Fruit fly (Drosophila melanogaster) whole organism, embryonic: Measurements from ENCODE around the gene wwk.
A peak's percentile ranks its signal among the peaks of the same experiment; 100 is the strongest.

Experiments
- Abd-B ChIP-seq: fragments of 200-800 bp; sonication (Bioruptor generic); optimal IDR thresholded peaks from 2 replicates; lab custom pipeline; 2018; ENCODE audit warnings: missing biosample characterization, mild to moderate bottlenecking, missing genetic modification characterization, moderate library complexity
- Ada2b ChIP-seq: fragments of 200-800 bp; sonication (Bioruptor generic); IDR thresholded peaks from 2 replicates; pipeline ENCODE4 v1.3.6; 2022; ENCODE audit warnings: missing biosample characterization, missing genetic modification characterization
- Adf1 ChIP-seq: fragments of 200-800 bp; sonication (Bioruptor generic); IDR thresholded peaks from 2 replicates; pipeline ENCODE4 v1.3.6; 2022; ENCODE audit warnings: missing biosample characterization, missing genetic modification characterization
- Blimp-1 ChIP-seq: fragments of 200-800 bp; sonication (Bioruptor generic); optimal IDR thresholded peaks from 3 replicates; lab custom pipeline; 2018; ENCODE audit warnings: missing biosample characterization, missing genetic modification characterization, mild to moderate bottlenecking, moderate library complexity, missing genetic modification reagents
- Bteb2 ChIP-seq: fragments of 200-800 bp; sonication (Bioruptor generic); optimal IDR thresholded peaks from 2 replicates; lab custom pipeline; 2016; ENCODE audit warnings: missing biosample characterization, missing genetic modification characterization
- CG10267 ChIP-seq: fragments of 200-800 bp; sonication (Bioruptor generic); optimal IDR thresholded peaks from 2 replicates; lab custom pipeline; 2018; ENCODE audit warnings: missing biosample characterization, mild to moderate bottlenecking, missing genetic modification characterization, moderate library complexity
- CG10274 ChIP-seq: fragments of 200-800 bp; sonication (Bioruptor generic); optimal IDR thresholded peaks from 3 replicates; lab custom pipeline; 2017; ENCODE audit warnings: missing biosample characterization, mild to moderate bottlenecking, missing genetic modification characterization
- CG10321 ChIP-seq: fragments of 200-800 bp; sonication (Bioruptor generic); IDR thresholded peaks from 2 replicates; pipeline ENCODE4 v1.3.6; 2022; ENCODE audit warnings: missing biosample characterization, missing genetic modification characterization
- CG10366 ChIP-seq: fragments of 200-800 bp; sonication (Bioruptor generic); IDR thresholded peaks from 2 replicates; pipeline ENCODE4 v1.3.6; 2022; ENCODE audit warnings: missing biosample characterization, missing genetic modification characterization
- CG10654 ChIP-seq: fragments of 200-800 bp; sonication (Bioruptor generic); optimal IDR thresholded peaks from 2 replicates; lab custom pipeline; 2016; ENCODE audit warnings: missing biosample characterization, missing genetic modification characterization
- CG10959 ChIP-seq: fragments of 200-800 bp; sonication (Bioruptor generic); IDR thresholded peaks from 2 replicates; pipeline ENCODE4 v1.3.6; 2022; ENCODE audit warnings: missing biosample characterization, missing genetic modification characterization
- CG11560 ChIP-seq: fragments of 200-800 bp; sonication (Bioruptor generic); IDR thresholded peaks from 3 replicates; pipeline ENCODE4 v1.3.6; 2022; ENCODE audit warnings: missing biosample characterization, missing genetic modification characterization
- CG13296 ChIP-seq: fragments of 200-800 bp; sonication (Bioruptor generic); optimal IDR thresholded peaks from 3 replicates; lab custom pipeline; 2018; ENCODE audit warnings: missing biosample characterization, mild to moderate bottlenecking, missing genetic modification characterization
- CG15601 ChIP-seq: fragments of 200-800 bp; sonication (Bioruptor generic); optimal IDR thresholded peaks from 3 replicates; lab custom pipeline; 2019; ENCODE audit warnings: missing biosample characterization, mild to moderate bottlenecking, missing genetic modification characterization, moderate library complexity
- CG17186 ChIP-seq: fragments of 200-800 bp; sonication (Bioruptor generic); optimal IDR thresholded peaks from 3 replicates; lab custom pipeline; 2017; ENCODE audit warnings: missing biosample characterization, missing genetic modification reagents, missing genetic modification characterization
- CG17829 ChIP-seq: fragments of 200-800 bp; optimal IDR thresholded peaks from 2 replicates; lab custom pipeline; 2019; ENCODE audit warnings: missing biosample characterization, mild to moderate bottlenecking, missing genetic modification characterization, moderate library complexity
- CG18619 ChIP-seq: fragments of 200-800 bp; sonication (Bioruptor generic); optimal IDR thresholded peaks from 3 replicates; lab custom pipeline; 2017; ENCODE audit warnings: missing biosample characterization, mild to moderate bottlenecking, missing genetic modification characterization
- CG2875 ChIP-seq: fragments of 200-800 bp; sonication (Bioruptor generic); optimal IDR thresholded peaks from 2 replicates; lab custom pipeline; 2017; ENCODE audit warnings: missing biosample characterization, mild to moderate bottlenecking, missing genetic modification characterization, missing genetic modification reagents
- CG3065 ChIP-seq: fragments of 200-800 bp; sonication (Bioruptor generic); optimal IDR thresholded peaks from 2 replicates; lab custom pipeline; 2016; ENCODE audit warnings: missing biosample characterization, missing genetic modification characterization
- CG32767 ChIP-seq: fragments of 200-800 bp; sonication (Bioruptor generic); IDR thresholded peaks from 2 replicates; pipeline ENCODE4 v1.3.6; 2022; ENCODE audit warnings: missing biosample characterization, missing genetic modification characterization
- CG33557 ChIP-seq: fragments of 200-800 bp; sonication (Bioruptor generic); optimal IDR thresholded peaks from 2 replicates; lab custom pipeline; 2019; ENCODE audit warnings: missing biosample characterization, mild to moderate bottlenecking, missing genetic modification characterization, moderate library complexity
- CG34422 ChIP-seq: fragments of 200-800 bp; sonication (Bioruptor generic); IDR thresholded peaks from 3 replicates; pipeline ENCODE4 v1.3.6; 2022; ENCODE audit warnings: missing biosample characterization, missing genetic modification characterization
- CG4820 ChIP-seq: fragments of 200-800 bp; sonication (Bioruptor generic); optimal IDR thresholded peaks from 3 replicates; lab custom pipeline; 2016; ENCODE audit warnings: missing biosample characterization, missing genetic modification characterization
- CkIIα-i1 ChIP-seq: fragments of 200-800 bp; sonication (Bioruptor generic); IDR thresholded peaks from 2 replicates; pipeline ENCODE4 v1.3.6; 2022; ENCODE audit warnings: missing biosample characterization, missing genetic modification characterization
- D19A ChIP-seq: fragments of 200-800 bp; optimal IDR thresholded peaks from 3 replicates; lab custom pipeline; 2019; ENCODE audit warnings: missing biosample characterization, mild to moderate bottlenecking, missing genetic modification characterization, moderate library complexity
- D19B ChIP-seq: fragments of 200-800 bp; sonication (Bioruptor generic); optimal IDR thresholded peaks from 2 replicates; lab custom pipeline; 2017; ENCODE audit warnings: missing biosample characterization, mild to moderate bottlenecking, missing genetic modification characterization
- Dbx ChIP-seq: fragments of 200-800 bp; sonication (Bioruptor generic); IDR thresholded peaks from 3 replicates; pipeline ENCODE4 v1.3.6; 2022; ENCODE audit warnings: missing biosample characterization, missing genetic modification characterization
- Dek ChIP-seq: fragments of 200-800 bp; sonication (Bioruptor generic); optimal IDR thresholded peaks from 3 replicates; lab custom pipeline; 2019; ENCODE audit warnings: missing biosample characterization, mild to moderate bottlenecking, missing genetic modification characterization, moderate library complexity
- Dip2 ChIP-seq: fragments of 200-800 bp; sonication (Bioruptor generic); IDR thresholded peaks from 2 replicates; pipeline ENCODE4 v1.3.6; 2022; ENCODE audit warnings: missing biosample characterization, missing genetic modification characterization
- Gsc ChIP-seq: fragments of 200-800 bp; sonication (Bioruptor generic); IDR thresholded peaks from 2 replicates; pipeline ENCODE4 v1.3.6; 2022; ENCODE audit warnings: missing biosample characterization, missing genetic modification characterization
- Hmx ChIP-seq: fragments of 200-800 bp; sonication (Bioruptor generic); optimal IDR thresholded peaks from 2 replicates; lab custom pipeline; 2016; ENCODE audit warnings: missing biosample characterization, missing genetic modification characterization
- Lpt ChIP-seq: fragments of >200 bp; optimal IDR thresholded peaks from 2 replicates; lab custom pipeline; 2018; ENCODE audit warnings: missing biosample characterization, missing genetic modification characterization
- Oaz ChIP-seq: fragments of 200-800 bp; sonication (Bioruptor generic); IDR thresholded peaks from 2 replicates; pipeline ENCODE4 v1.3.6; 2022; ENCODE audit warnings: missing biosample characterization, missing genetic modification characterization
- Scr ChIP-seq: fragments of 200-800 bp; sonication (Bioruptor generic); IDR thresholded peaks from 2 replicates; pipeline ENCODE4 v1.3.6; 2022; ENCODE audit warnings: missing biosample characterization, missing genetic modification characterization; ENCODE audit not compliant: partially characterized antibody
- amos ChIP-seq: fragments of 200-800 bp; sonication (Bioruptor generic); IDR thresholded peaks from 2 replicates; pipeline ENCODE4 v1.3.6; 2022; ENCODE audit warnings: missing biosample characterization, missing genetic modification characterization; ENCODE audit not compliant: partially characterized antibody
- ash1 ChIP-seq: fragments of 200-800 bp; sonication (Bioruptor generic); optimal IDR thresholded peaks from 2 replicates; lab custom pipeline; 2018; ENCODE audit warnings: missing biosample characterization, mild to moderate bottlenecking, missing genetic modification characterization
- bbx ChIP-seq: fragments of 200-800 bp; sonication (Bioruptor generic); IDR thresholded peaks from 2 replicates; pipeline ENCODE4 v1.3.6; 2022; ENCODE audit warnings: missing biosample characterization, missing genetic modification characterization; ENCODE audit not compliant: partially characterized antibody
- cad ChIP-seq: fragments of >200 bp; optimal IDR thresholded peaks from 2 replicates; lab custom pipeline; 2017; ENCODE audit warnings: missing biosample characterization, missing genetic modification characterization
- fd64A ChIP-seq: fragments of 200-800 bp; sonication (Bioruptor generic); optimal IDR thresholded peaks from 3 replicates; lab custom pipeline; 2018; ENCODE audit warnings: missing biosample characterization, mild to moderate bottlenecking, missing genetic modification characterization
- ftz-f1 ChIP-seq: fragments of 200-800 bp; sonication (Bioruptor generic); optimal IDR thresholded peaks from 2 replicates; lab custom pipeline; 2016; ENCODE audit warnings: missing biosample characterization, missing genetic modification characterization
- gsb-n ChIP-seq: fragments of 200-800 bp; sonication (Bioruptor generic); optimal IDR thresholded peaks from 3 replicates; lab custom pipeline; 2018; ENCODE audit warnings: missing biosample characterization, mild to moderate bottlenecking, missing genetic modification characterization
- her ChIP-seq: fragments of 200-800 bp; sonication (Bioruptor generic); optimal IDR thresholded peaks from 2 replicates; lab custom pipeline; 2016; ENCODE audit warnings: missing biosample characterization, missing genetic modification characterization
- insv ChIP-seq, 2 experiments: fragments of 200-800 bp; sonication (Bioruptor generic); optimal IDR thresholded peaks; 3 replicates each; lab custom pipeline; 2016 to 2018; ENCODE audit warnings: missing biosample characterization in 2 of 2, missing genetic modification characterization in 2 of 2
- ken ChIP-seq: fragments of 200-800 bp; sonication (Bioruptor generic); IDR thresholded peaks from 3 replicates; pipeline ENCODE4 v1.3.6; 2022; ENCODE audit warnings: missing biosample characterization, missing genetic modification characterization
- klu ChIP-seq: fragments of 200-800 bp; sonication (Bioruptor generic); IDR thresholded peaks from 2 replicates; pipeline ENCODE4 v1.3.6; 2022; ENCODE audit warnings: missing biosample characterization, missing genetic modification characterization
- nerfin-2 ChIP-seq: fragments of 200-800 bp; sonication (Bioruptor generic); IDR thresholded peaks from 2 replicates; pipeline ENCODE4 v1.3.6; 2022; ENCODE audit warnings: missing biosample characterization, missing genetic modification characterization; ENCODE audit not compliant: partially characterized antibody
- pb ChIP-seq: fragments of 200-800 bp; sonication (Bioruptor generic); optimal IDR thresholded peaks from 3 replicates; lab custom pipeline; 2016; ENCODE audit warnings: missing biosample characterization, missing genetic modification characterization
- sens-2 ChIP-seq: fragments of 200-800 bp; sonication (Bioruptor generic); IDR thresholded peaks from 2 replicates; pipeline ENCODE4 v1.3.6; 2022; ENCODE audit warnings: missing biosample characterization, missing genetic modification characterization
- seq ChIP-seq: fragments of 200-800 bp; sonication (Bioruptor generic); IDR thresholded peaks from 2 replicates; pipeline ENCODE4 v1.3.6; 2022; ENCODE audit warnings: missing biosample characterization, missing genetic modification characterization
- sqz ChIP-seq: fragments of 200-800 bp; sonication (Bioruptor generic); optimal IDR thresholded peaks from 3 replicates; lab custom pipeline; 2018; ENCODE audit warnings: missing biosample characterization, mild to moderate bottlenecking, missing genetic modification characterization
- trh ChIP-seq: fragments of 200-800 bp; sonication (Bioruptor generic); optimal IDR thresholded peaks from 2 replicates; lab custom pipeline; 2016; ENCODE audit warnings: missing biosample characterization, missing genetic modification characterization
- zfh2 ChIP-seq: fragments of 200-800 bp; sonication (Bioruptor generic); optimal IDR thresholded peaks from 2 replicates; lab custom pipeline; 2016; ENCODE audit warnings: missing biosample characterization, missing genetic modification characterization

The wwk gene

DNA sequence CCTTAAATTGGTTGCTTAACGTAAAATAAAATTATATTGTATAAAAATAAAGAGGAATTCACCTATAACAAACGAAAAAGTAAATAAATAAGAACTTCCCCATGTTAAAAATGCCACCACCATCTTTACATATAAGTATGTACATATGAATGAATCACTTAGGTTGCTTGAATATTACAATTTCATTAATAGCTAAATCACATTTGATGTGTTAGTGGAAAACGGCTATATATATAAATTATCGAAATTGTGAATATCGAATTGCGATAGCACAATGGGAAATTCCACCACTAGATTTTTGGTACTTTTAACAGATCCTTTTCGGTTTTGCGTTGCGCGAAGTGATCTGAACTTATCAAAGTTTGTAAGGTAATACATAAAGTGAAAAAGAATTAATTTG, 13.2 kb upstream of the wwk start, which contains the start of the genes solo and vas (continued):
- TF ChIP-seq fd64A: no peak
- TF ChIP-seq Ada2b: no peak
- peak; percentile 26 for TF ChIP-seq trh
- TF ChIP-seq seq (GFP tag; lab: Robert Waterston, UW): no peak; the same call in 1 of the 2 replicates
- TF ChIP-seq CG11560: no peak
- no peak for TF ChIP-seq CG32767
- peak; percentile 59 for TF ChIP-seq CG15601 (tag; lab: Kevin White, UChicago)
- no peak for TF ChIP-seq Adf1 (GFP tag; lab: Robert Waterston, UW)
- no peak for TF ChIP-seq Dip2 (GFP tag; lab: Robert Waterston, UW)
- TF ChIP-seq Hmx (GFP tag; lab: Kevin White, UChicago): no peak
- no peak for TF ChIP-seq CG10321 (GFP tag; lab: Robert Waterston, UW)
- TF ChIP-seq bbx (GFP tag; lab: Robert Waterston, UW): peak; percentile 14; the same call in 1 of the 2 replicates
- no peak for TF ChIP-seq zfh2
- peak; percentile 32; the same call in 1 of the 2 replicates for TF ChIP-seq amos (GFP tag; lab: Robert Waterston, UW)
- no peak for TF ChIP-seq ftz-f1
- TF ChIP-seq insv (GFP tag; optimal IDR thresholded peaks at IDR 0.05; lab: Kevin White, UChicago): no peak
- 0 out of 2 replicates have a peak, but pooled peaks have one; percentile 38 for TF ChIP-seq Oaz
- no peak for TF ChIP-seq sens-2 (GFP tag; lab: Robert Waterston, UW)
- TF ChIP-seq klu (GFP tag; lab: Robert Waterston, UW): no peak
- no peak for TF ChIP-seq CG10959 (GFP tag; lab: Robert Waterston, UW)
- no peak for TF ChIP-seq CG17186 (GFP tag; lab: Kevin White, UChicago)
- peak; percentile 43 for TF ChIP-seq CG33557 (GFP tag; lab: Kevin White, UChicago)
- TF ChIP-seq CG3065 (GFP tag; lab: Kevin White, UChicago): no peak
- TF ChIP-seq D19A (tag; lab: Kevin White, UChicago): peak; percentile 46
- peak; percentile 25 for TF ChIP-seq CG18619
- no peak for TF ChIP-seq sqz (GFP tag; lab: Kevin White, UChicago)
- no peak for TF ChIP-seq Bteb2 (GFP tag; lab: Kevin White, UChicago)
- TF ChIP-seq CG2875 (GFP tag; lab: Kevin White, UChicago): no peak
- peak; percentile 70 for TF ChIP-seq Abd-B (GFP tag; lab: Kevin White, UChicago)
- TF ChIP-seq CG10654: peak; percentile 40
- TF ChIP-seq CG13296: peak; percentile 12
- TF ChIP-seq Dbx: peak; percentile 65; the same call in 2 of the 3 replicates
- no peak for TF ChIP-seq gsb-n (tag; lab: Kevin White, UChicago)
- TF ChIP-seq Dek (tag; lab: Kevin White, UChicago): peak; percentile 77
- no peak for TF ChIP-seq D19B (GFP tag; lab: Kevin White, UChicago)
- no peak for TF ChIP-seq CkIIα-i1 (GFP tag; lab: Robert Waterston, UW)
- no peak for TF ChIP-seq ken (GFP tag; lab: Robert Waterston, UW)
- peak; percentile 57 for TF ChIP-seq CG17829 (tag; lab: Kevin White, UChicago)
- TF ChIP-seq cad: no peak
- TF ChIP-seq CG10366: no peak
- peak; percentile 47 for TF ChIP-seq CG10267 (tag; lab: Kevin White, UChicago)
- TF ChIP-seq CG34422: no peak
- TF ChIP-seq Gsc (GFP tag; lab: Robert Waterston, UW): no peak
- no peak for TF ChIP-seq CG10274 (GFP tag; lab: Kevin White, UChicago)
- peak; percentile 30 for TF ChIP-seq Blimp-1
- no peak for TF ChIP-seq ash1 (GFP tag; lab: Kevin White, UChicago)
- no peak for TF ChIP-seq nerfin-2 (GFP tag; lab: Robert Waterston, UW)
- TF ChIP-seq Lpt (GFP tag; lab: Kevin White, UChicago): no peak
- peak; percentile 12 for TF ChIP-seq CG4820
- peak; percentile 24; the same call in 1 of the 2 replicates for TF ChIP-seq Scr (GFP tag; lab: Robert Waterston, UW)
- no peak for TF ChIP-seq pb (GFP tag; lab: Kevin White, UChicago)
- TF ChIP-seq her (GFP tag; lab: Kevin White, UChicago): no peak
